Fruit fly (Drosophila melanogaster) whole organism, embryonic: ENCODE measurements around the gene Klp67A.
A peak's percentile ranks its signal among the peaks of the same experiment; 100 is the strongest.

ENCODE experiments used
- Adf1 ChIP-seq: fragments of 200-800 bp; sonication (Bioruptor generic); IDR thresholded peaks from 2 replicates; pipeline ENCODE4 v1.3.6; 2022; ENCODE audit warnings: missing biosample characterization, missing genetic modification characterization
- Atf-2 ChIP-seq: fragments of 200-800 bp; sonication (Bioruptor generic); optimal IDR thresholded peaks from 2 replicates; lab custom pipeline; 2016; ENCODE audit warnings: missing biosample characterization, missing genetic modification characterization
- BtbVII ChIP-seq: fragments of 200-800 bp; sonication (Bioruptor generic); optimal IDR thresholded peaks from 3 replicates; lab custom pipeline; 2017; ENCODE audit warnings: missing biosample characterization, mild to moderate bottlenecking, missing genetic modification characterization
- CG12071 ChIP-seq: fragments of 200-800 bp; sonication (Bioruptor generic); optimal IDR thresholded peaks from 3 replicates; lab custom pipeline; 2018; ENCODE audit warnings: missing biosample characterization, mild to moderate bottlenecking, missing genetic modification characterization
- CG12299 ChIP-seq: fragments of 200-800 bp; sonication (Bioruptor generic); optimal IDR thresholded peaks from 2 replicates; lab custom pipeline; 2018; ENCODE audit warnings: missing biosample characterization, mild to moderate bottlenecking, missing genetic modification characterization
- CG1233 ChIP-seq: fragments of 200-800 bp; sonication (Bioruptor generic); optimal IDR thresholded peaks from 4 replicates; lab custom pipeline; 2018; ENCODE audit warnings: missing biosample characterization, mild to moderate bottlenecking, missing genetic modification characterization
- CG12391 ChIP-seq: fragments of 200-800 bp; sonication (Bioruptor generic); optimal IDR thresholded peaks from 3 replicates; lab custom pipeline; 2018; ENCODE audit warnings: missing biosample characterization, mild to moderate bottlenecking, missing genetic modification characterization, moderate library complexity
- CG12659 ChIP-seq: fragments of 200-800 bp; sonication (Bioruptor generic); optimal IDR thresholded peaks from 3 replicates; lab custom pipeline; 2017; ENCODE audit warnings: mild to moderate bottlenecking, missing biosample characterization, missing genetic modification reagents, missing genetic modification characterization
- CG14441 ChIP-seq: fragments of 200-800 bp; sonication (Bioruptor generic); IDR thresholded peaks from 2 replicates; pipeline ENCODE4 v1.3.6; 2022; ENCODE audit warnings: missing biosample characterization, missing genetic modification characterization
- CG14710 ChIP-seq: fragments of 200-800 bp; sonication (Bioruptor generic); optimal IDR thresholded peaks from 3 replicates; lab custom pipeline; 2019; ENCODE audit warnings: missing biosample characterization, mild to moderate bottlenecking, missing genetic modification characterization, moderate library complexity
- CG15073 ChIP-seq: fragments of 200-800 bp; sonication (Bioruptor generic); optimal IDR thresholded peaks from 2 replicates; lab custom pipeline; 2016; ENCODE audit warnings: missing biosample characterization, missing genetic modification characterization
- CG17186 ChIP-seq: fragments of 200-800 bp; sonication (Bioruptor generic); optimal IDR thresholded peaks from 3 replicates; lab custom pipeline; 2017; ENCODE audit warnings: missing biosample characterization, missing genetic modification reagents, missing genetic modification characterization
- CG17385 ChIP-seq: fragments of 200-800 bp; sonication (Bioruptor generic); optimal IDR thresholded peaks from 3 replicates; lab custom pipeline; 2018; ENCODE audit warnings: missing biosample characterization, mild to moderate bottlenecking, missing genetic modification characterization
- CG18011 ChIP-seq: fragments of 200-800 bp; sonication (Bioruptor generic); optimal IDR thresholded peaks from 2 replicates; lab custom pipeline; 2017; ENCODE audit warnings: missing biosample characterization, missing genetic modification characterization, mild to moderate bottlenecking, moderate library complexity, missing genotype
- CG2678 ChIP-seq: fragments of 200-800 bp; sonication (Bioruptor generic); optimal IDR thresholded peaks from 3 replicates; lab custom pipeline; 2019; ENCODE audit warnings: missing biosample characterization, mild to moderate bottlenecking, missing genetic modification characterization, moderate library complexity
- CG31441 ChIP-seq: fragments of 200-800 bp; sonication (Bioruptor generic); IDR thresholded peaks from 2 replicates; pipeline ENCODE4 v1.3.6; 2022; ENCODE audit warnings: missing biosample characterization, missing genetic modification characterization
- CG33213 ChIP-seq: fragments of 200-800 bp; sonication (Bioruptor generic); optimal IDR thresholded peaks from 3 replicates; lab custom pipeline; 2016; ENCODE audit warnings: missing biosample characterization, missing genetic modification characterization
- CG34376 ChIP-seq: fragments of 200-800 bp; sonication (Bioruptor generic); optimal IDR thresholded peaks from 2 replicates; lab custom pipeline; 2018; ENCODE audit warnings: missing biosample characterization, mild to moderate bottlenecking, missing genetic modification characterization
- CG34422 ChIP-seq: fragments of 200-800 bp; sonication (Bioruptor generic); IDR thresholded peaks from 3 replicates; pipeline ENCODE4 v1.3.6; 2022; ENCODE audit warnings: missing biosample characterization, missing genetic modification characterization
- CG7357 ChIP-seq: fragments of 200-800 bp; sonication (Bioruptor generic); IDR thresholded peaks from 3 replicates; pipeline ENCODE4 v1.3.6; 2022; ENCODE audit warnings: missing biosample characterization, missing genetic modification characterization
- CG7839 ChIP-seq: fragments of 200-800 bp; sonication (Bioruptor generic); optimal IDR thresholded peaks from 3 replicates; lab custom pipeline; 2018; ENCODE audit warnings: missing biosample characterization, mild to moderate bottlenecking, missing genetic modification characterization, moderate library complexity
- CG9437 ChIP-seq: fragments of 200-800 bp; sonication (Bioruptor generic); optimal IDR thresholded peaks from 2 replicates; lab custom pipeline; 2018; ENCODE audit warnings: missing biosample characterization, mild to moderate bottlenecking, missing genetic modification characterization
- CrebB ChIP-seq: fragments of 200-800 bp; sonication (Bioruptor generic); optimal IDR thresholded peaks from 3 replicates; lab custom pipeline; 2018; ENCODE audit warnings: missing biosample characterization, mild to moderate bottlenecking, missing genetic modification characterization
- Dfd ChIP-seq, 2 experiments: fragments of >200 bp; optimal IDR thresholded peaks; 2 replicates each; lab custom pipeline; 2017; ENCODE audit warnings: missing biosample characterization in 2 of 2, missing genetic modification characterization in 2 of 2
- Dp ChIP-seq: fragments of 200-800 bp; sonication (Bioruptor generic); optimal IDR thresholded peaks from 2 replicates; lab custom pipeline; 2018; ENCODE audit warnings: missing biosample characterization, mild to moderate bottlenecking, missing genetic modification characterization, moderate library complexity
- ERR ChIP-seq: fragments of 200-800 bp; sonication (Bioruptor generic); optimal IDR thresholded peaks from 2 replicates; lab custom pipeline; 2016; ENCODE audit warnings: missing biosample characterization, missing genetic modification characterization
- Ravus ChIP-seq: fragments of 200-800 bp; sonication (Bioruptor generic); IDR thresholded peaks from 2 replicates; pipeline ENCODE4 v1.3.6; 2022; ENCODE audit warnings: missing biosample characterization, missing genetic modification characterization
- Rfx ChIP-seq: fragments of 200-800 bp; sonication (Bioruptor generic); IDR thresholded peaks from 2 replicates; pipeline ENCODE4 v1.3.6; 2022; ENCODE audit warnings: missing biosample characterization, missing genetic modification characterization
- Sin3A ChIP-seq: fragments of >200 bp; optimal IDR thresholded peaks from 2 replicates; lab custom pipeline; 2018
- Xrp1 ChIP-seq: fragments of 200-800 bp; sonication (Bioruptor generic); IDR thresholded peaks from 2 replicates; pipeline ENCODE4 v1.3.6; 2022; ENCODE audit warnings: missing biosample characterization, missing genetic modification characterization
- ase ChIP-seq: fragments of 200-800 bp; sonication (Bioruptor generic); IDR thresholded peaks from 3 replicates; pipeline ENCODE4 v1.3.6; 2022; ENCODE audit warnings: missing biosample characterization, missing genetic modification characterization
- btn ChIP-seq: fragments of 200-800 bp; sonication (Bioruptor generic); optimal IDR thresholded peaks from 2 replicates; lab custom pipeline; 2016; ENCODE audit warnings: missing biosample characterization, missing genetic modification characterization
- caup ChIP-seq: fragments of 200-800 bp; sonication (Bioruptor generic); optimal IDR thresholded peaks from 3 replicates; lab custom pipeline; 2017; ENCODE audit warnings: missing biosample characterization, mild to moderate bottlenecking, missing genetic modification characterization, moderate library complexity; ENCODE audit not compliant: severe bottlenecking
- chm ChIP-seq: fragments of 200-800 bp; sonication (Bioruptor generic); IDR thresholded peaks from 2 replicates; pipeline ENCODE4 v1.3.6; 2022; ENCODE audit warnings: missing biosample characterization, missing genetic modification characterization
- chn ChIP-seq: fragments of 200-800 bp; sonication (Bioruptor generic); optimal IDR thresholded peaks from 2 replicates; lab custom pipeline; 2016; ENCODE audit warnings: missing biosample characterization, missing genetic modification characterization
- crp ChIP-seq, 2 experiments: fragments of 200-800 bp; sonication (Bioruptor generic); optimal IDR thresholded peaks; 2 replicates in 1 of 2; 3 replicates in 1 of 2; lab custom pipeline; 2017; ENCODE audit warnings: missing biosample characterization in 2 of 2, missing genetic modification characterization in 2 of 2, mild to moderate bottlenecking in 1 of 2, moderate library complexity in 1 of 2
- danr ChIP-seq: fragments of 200-800 bp; sonication (Bioruptor generic); IDR thresholded peaks from 2 replicates; pipeline ENCODE4 v1.3.6; 2022; ENCODE audit warnings: missing biosample characterization, missing genetic modification characterization
- dmrt11E ChIP-seq: fragments of 200-800 bp; sonication (Bioruptor generic); optimal IDR thresholded peaks from 3 replicates; lab custom pipeline; 2018; ENCODE audit warnings: missing biosample characterization, mild to moderate bottlenecking, missing genetic modification characterization, moderate library complexity
- ftz-f1 ChIP-seq: fragments of 200-800 bp; sonication (Bioruptor generic); optimal IDR thresholded peaks from 2 replicates; lab custom pipeline; 2016; ENCODE audit warnings: missing biosample characterization, missing genetic modification characterization
- h ChIP-seq: fragments of >200 bp; optimal IDR thresholded peaks from 2 replicates; lab custom pipeline; 2017
- kni ChIP-seq: fragments of 200-800 bp; sonication (Bioruptor generic); optimal IDR thresholded peaks from 3 replicates; lab custom pipeline; 2017; ENCODE audit warnings: mild to moderate bottlenecking, missing biosample characterization, missing genetic modification reagents, missing genetic modification characterization
- nau ChIP-seq: fragments of 200-800 bp; sonication (Bioruptor generic); optimal IDR thresholded peaks from 3 replicates; lab custom pipeline; 2017; ENCODE audit warnings: missing biosample characterization, mild to moderate bottlenecking, missing genetic modification characterization, missing genetic modification reagents
- nerfin-1 ChIP-seq: fragments of 200-800 bp; sonication (Bioruptor generic); optimal IDR thresholded peaks from 3 replicates; lab custom pipeline; 2019; ENCODE audit warnings: missing biosample characterization, mild to moderate bottlenecking, missing genetic modification characterization, moderate library complexity
- pros ChIP-seq: fragments of 200-800 bp; sonication (Bioruptor generic); optimal IDR thresholded peaks from 3 replicates; lab custom pipeline; 2019; ENCODE audit warnings: missing biosample characterization, mild to moderate bottlenecking, missing genetic modification characterization, moderate library complexity
- slbo ChIP-seq: fragments of 200-800 bp; sonication (Bioruptor generic); IDR thresholded peaks from 2 replicates; pipeline ENCODE4 v1.3.6; 2022; ENCODE audit warnings: missing biosample characterization, missing genetic modification characterization
- sna ChIP-seq: fragments of 200-800 bp; sonication (Bioruptor generic); IDR thresholded peaks from 2 replicates; pipeline ENCODE4 v1.3.6; 2022; ENCODE audit warnings: missing biosample characterization, missing genetic modification characterization; ENCODE audit not compliant: partially characterized antibody
- sob ChIP-seq: fragments of 200-800 bp; sonication (Bioruptor generic); IDR thresholded peaks from 2 replicates; pipeline ENCODE4 v1.3.6; 2022; ENCODE audit warnings: missing biosample characterization, missing genetic modification characterization
- sug ChIP-seq: fragments of 200-800 bp; optimal IDR thresholded peaks from 2 replicates; lab custom pipeline; 2019; ENCODE audit warnings: missing biosample characterization, mild to moderate bottlenecking, missing genetic modification characterization, moderate library complexity
- tx ChIP-seq: fragments of 200-800 bp; sonication (Bioruptor generic); optimal IDR thresholded peaks from 2 replicates; lab custom pipeline; 2016; ENCODE audit warnings: missing biosample characterization, missing genetic modification characterization
- unpg ChIP-seq: fragments of 200-800 bp; sonication (Bioruptor generic); optimal IDR thresholded peaks from 3 replicates; lab custom pipeline; 2018; ENCODE audit warnings: missing biosample characterization, mild to moderate bottlenecking, missing genetic modification characterization, moderate library complexity

The Klp67A gene

DNA sequence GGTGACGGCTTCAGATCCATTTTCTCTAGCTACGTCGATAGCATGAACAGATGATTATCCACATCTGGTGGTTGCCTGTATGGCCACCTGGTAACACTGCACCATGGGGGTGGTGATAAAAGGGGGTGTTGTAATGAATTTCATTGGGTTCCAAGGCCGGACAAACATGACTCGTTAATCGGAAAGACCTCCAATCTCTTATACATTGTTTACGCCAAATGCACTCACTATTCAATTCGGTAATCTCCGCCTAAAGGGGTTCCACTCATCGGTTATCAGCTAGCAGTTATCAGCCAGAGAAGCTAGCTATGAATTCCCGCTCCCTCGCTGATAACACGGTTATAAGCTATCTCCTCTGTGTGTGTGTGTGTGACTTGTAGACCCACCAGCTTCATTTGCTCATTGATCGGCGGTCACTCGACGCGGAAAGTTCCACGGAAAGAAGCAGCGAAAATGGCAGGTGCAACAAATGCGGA is 6.6 kb downstream of the Klp67A start, which contains the start of gene Pdxk (continued):
- peak; percentile 41 for TF ChIP-seq Dp (GFP tag; lab: Kevin White, UChicago)
- TF ChIP-seq CG34376 (GFP tag; lab: Kevin White, UChicago): peak; percentile 93
- TF ChIP-seq CG12071: peak; percentile 22
- TF ChIP-seq ERR (GFP tag; lab: Kevin White, UChicago): peak; percentile 19
- no peak for TF ChIP-seq danr (GFP tag; lab: Robert Waterston, UW)
- TF ChIP-seq CrebB (tag; lab: Kevin White, UChicago): peak; percentile 45
- TF ChIP-seq CG1233 (GFP tag; lab: Kevin White, UChicago): peak; percentile 6
- TF ChIP-seq sna (GFP tag; lab: Robert Waterston, UW): 0 out of 2 replicates have a peak, but pooled peaks have one; percentile 34
- TF ChIP-seq CG34422 (GFP tag; lab: Robert Waterston, UW): peak; percentile 25; the same call in 1 of the 3 replicates
- peak; percentile 32 for TF ChIP-seq CG17385 (GFP tag; lab: Kevin White, UChicago)
- TF ChIP-seq sug: peak; percentile 94
- no peak for TF ChIP-seq CG33213 (GFP tag; lab: Kevin White, UChicago)
- 0 out of 2 replicates have a peak, but pooled peaks have one; percentile 26 for TF ChIP-seq Xrp1 (GFP tag; lab: Robert Waterston, UW)
- TF ChIP-seq Dfd (GFP tag; optimal IDR thresholded peaks at IDR 0.05; lab: Kevin White, UChicago): no peak
- no peak for TF ChIP-seq Ravus
- TF ChIP-seq CG2678: peak; percentile 18
- TF ChIP-seq CG9437 (GFP tag; lab: Kevin White, UChicago): peak; percentile 47
- peak in 1 of 2 experiments; percentile 80 for TF ChIP-seq crp (GFP tag; optimal IDR thresholded peaks at IDR 0.05; lab: Kevin White, UChicago)
- 0 out of 2 replicates have a peak, but pooled peaks have one; percentile 11 for TF ChIP-seq chm (GFP tag; lab: Robert Waterston, UW)
- TF ChIP-seq CG12391: peak; percentile 31
- TF ChIP-seq CG7839: no peak
- TF ChIP-seq Sin3A: no peak
- peak; percentile 45 for TF ChIP-seq caup
- no peak for TF ChIP-seq CG14441 (GFP tag; lab: Robert Waterston, UW)
- TF ChIP-seq dmrt11E (tag; lab: Kevin White, UChicago): no peak
- TF ChIP-seq CG17186: peak; percentile 68
- TF ChIP-seq ase (GFP tag; lab: Robert Waterston, UW): no peak
- no peak for TF ChIP-seq CG15073 (GFP tag; lab: Kevin White, UChicago)
- peak; percentile 28 for TF ChIP-seq CG12299 (tag; lab: Kevin White, UChicago)
- TF ChIP-seq Atf-2 (GFP tag; lab: Kevin White, UChicago): no peak
- peak; percentile 42 for TF ChIP-seq pros
- peak; percentile 44 for TF ChIP-seq kni
- no peak for TF ChIP-seq tx
- 0 out of 2 replicates have a peak, but pooled peaks have one; percentile 5 for TF ChIP-seq Adf1 (GFP tag; lab: Robert Waterston, UW)
- no peak for TF ChIP-seq btn
- TF ChIP-seq CG18011 (GFP tag; lab: Kevin White, UChicago): no peak
- peak; percentile 5; the same call in 1 of the 2 replicates for TF ChIP-seq slbo (GFP tag; lab: Robert Waterston, UW)
- peak; percentile 26 for TF ChIP-seq nerfin-1 (tag; lab: Kevin White, UChicago)
- no peak for TF ChIP-seq h (lab: Kevin White, UChicago)
- peak; percentile 47 for TF ChIP-seq CG12659 (GFP tag; lab: Kevin White, UChicago)
- peak; percentile 25 for TF ChIP-seq CG14710 (tag; lab: Kevin White, UChicago)
- TF ChIP-seq sob (GFP tag; lab: Robert Waterston, UW): peak; percentile 38; the same call in 1 of the 2 replicates
- peak; percentile 43; the same call in 1 of the 2 replicates for TF ChIP-seq Rfx (GFP tag; lab: Robert Waterston, UW)
- TF ChIP-seq BtbVII (GFP tag; lab: Kevin White, UChicago): peak; percentile 24
- TF ChIP-seq ftz-f1 (GFP tag; lab: Kevin White, UChicago): peak; percentile 97
- TF ChIP-seq unpg (GFP tag; lab: Kevin White, UChicago): no peak
- TF ChIP-seq nau: peak; percentile 46
- TF ChIP-seq chn (GFP tag; lab: Kevin White, UChicago): peak; percentile 59
- no peak for TF ChIP-seq CG7357 (GFP tag; lab: Robert Waterston, UW)
- TF ChIP-seq CG31441 (GFP tag; lab: Robert Waterston, UW): 0 out of 2 replicates have a peak, but pooled peaks have one; percentile 21
